Worm (Caenorhabditis elegans) whole organism, early embryonic: ENCODE data around the gene Y46G5A.29.

Experiments used
- B0310.2 ChIP-seq: sonication (generic microtip); optimal IDR thresholded peaks from 2 replicates; lab custom pipeline; 2016; ENCODE audit warnings: mild to moderate bottlenecking, missing genetic modification characterization, missing compliant biosample characterization
- ama-1 ChIP-seq: fragments of 150-350 bp; optimal IDR thresholded peaks from 2 replicates; lab custom pipeline; 2014
- ceh-13 ChIP-seq: fragments of 200-800 bp; sonication (Bioruptor generic); optimal IDR thresholded peaks from 2 replicates; lab custom pipeline; 2018; ENCODE audit warnings: mild to moderate bottlenecking, missing genetic modification characterization, missing compliant biosample characterization
- ets-7 ChIP-seq: sonication (generic microtip); optimal IDR thresholded peaks from 2 replicates; lab custom pipeline; 2016; ENCODE audit warnings: missing genotype, missing genetic modification characterization, missing compliant biosample characterization
- flt-1 ChIP-seq: fragments of 200-800 bp; sonication (Bioruptor generic); IDR thresholded peaks from 2 replicates; pipeline ENCODE4 v1.3.6; 2022; ENCODE audit warnings: missing genetic modification characterization, missing compliant biosample characterization
- hmbx-1 ChIP-seq: sonication (generic microtip); optimal IDR thresholded peaks from 2 replicates; lab custom pipeline; 2016; ENCODE audit warnings: mild to moderate bottlenecking, missing genetic modification characterization, missing compliant biosample characterization
- hmg-4 ChIP-seq: fragments of 200-800 bp; sonication (Bioruptor generic); optimal IDR thresholded peaks from 2 replicates; lab custom pipeline; 2018; ENCODE audit warnings: mild to moderate bottlenecking, missing genetic modification characterization, missing compliant biosample characterization
- pes-1 ChIP-seq: fragments of 200-800 bp; sonication (Bioruptor generic); IDR thresholded peaks from 2 replicates; pipeline ENCODE4 v1.3.6; 2022; ENCODE audit warnings: missing genetic modification reagents, missing genetic modification characterization, missing compliant biosample characterization
- scrt-1 ChIP-seq: fragments of 200-800 bp; sonication (Bioruptor generic); IDR thresholded peaks from 2 replicates; pipeline ENCODE4 v1.3.6; 2022; ENCODE audit warnings: missing genetic modification characterization, missing compliant biosample characterization
- tbx-11 ChIP-seq: fragments of 200-800 bp; sonication (Bioruptor generic); IDR thresholded peaks from 2 replicates; pipeline ENCODE4 v1.3.6; 2022; ENCODE audit warnings: missing genetic modification characterization, missing compliant biosample characterization
- tbx-37 ChIP-seq: fragments of 200-800 bp; sonication (Bioruptor generic); conservative IDR thresholded peaks from 2 replicates; pipeline ENCODE4 v1.3.6; 2022; ENCODE audit warnings: missing genetic modification reagents, missing genetic modification characterization, missing compliant biosample characterization
- tra-4 ChIP-seq: sonication (generic microtip); optimal IDR thresholded peaks from 2 replicates; lab custom pipeline; 2017; ENCODE audit warnings: missing genetic modification characterization, missing compliant biosample characterization

- no peak for TF ChIP-seq flt-1
- TF ChIP-seq tbx-11 (GFP tag; lab: Robert Waterston, UW) = no peak
- TF ChIP-seq hmg-4 (GFP tag; lab: Kevin White, UChicago) = no peak
- TF ChIP-seq pes-1 (GFP tag; lab: Robert Waterston, UW) = no peak
- no peak for TF ChIP-seq B0310.2 (tag; lab: Kevin White, UChicago)
- TF ChIP-seq ceh-13 (GFP tag; lab: Kevin White, UChicago) = no peak
- no peak for TF ChIP-seq scrt-1 (GFP tag; lab: Robert Waterston, UW)
- TF ChIP-seq ets-7 (tag; lab: Kevin White, UChicago) = no peak
- TF ChIP-seq tbx-37 = no peak
- no peak for TF ChIP-seq ama-1
- TF ChIP-seq hmbx-1 = no peak
- no peak for TF ChIP-seq tra-4 (tag; lab: Kevin White, UChicago)
Observed at ce11 chrII:12866079-12866478, 10.1 kb downstream of the Y46G5A.29 start.
